Worm (Caenorhabditis elegans) whole organism, mixed stage, embryonic: ENCODE measurements around the gene gop-2.

Source experiments
- cnd-1 ChIP-seq: fragments of 200-800 bp; sonication (Bioruptor generic); optimal IDR thresholded peaks from 2 replicates; lab custom pipeline; 2018; ENCODE audit warnings: mild to moderate bottlenecking, missing genetic modification characterization, missing compliant biosample characterization
- sptf-1 ChIP-seq: sonication (generic microtip); optimal IDR thresholded peaks from 2 replicates; lab custom pipeline; 2017; ENCODE audit warnings: mild to moderate bottlenecking, missing genetic modification characterization, moderate library complexity, missing compliant biosample characterization
- unc-62 ChIP-seq: fragments of 150-350 bp; optimal IDR thresholded peaks from 2 replicates; lab custom pipeline; 2014; ENCODE audit warnings: missing biosample characterization, missing genetic modification reagents, missing genetic modification characterization

DNA sequence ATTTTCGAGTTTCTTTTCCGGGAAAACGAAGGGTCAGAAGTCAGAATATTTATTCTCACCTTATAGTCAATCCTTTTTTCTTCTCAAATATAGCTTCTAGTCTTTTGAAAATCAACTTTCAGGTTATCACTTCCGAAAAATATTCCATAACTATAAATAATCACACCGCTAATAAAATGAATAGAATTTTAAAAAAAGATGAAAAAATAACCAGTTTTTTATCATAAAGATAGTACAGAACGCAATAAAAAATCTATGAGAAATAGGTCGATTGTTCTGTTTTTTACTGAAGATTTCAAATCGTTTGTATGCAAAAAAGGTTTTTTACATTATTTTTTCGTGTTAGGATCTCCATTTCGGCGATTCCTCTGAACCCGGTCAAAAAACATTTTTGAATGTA, 31.4 kb downstream of the gop-2 start:
- TF ChIP-seq cnd-1 (tag; lab: Kevin White, UChicago), result no peak
- no peak for TF ChIP-seq unc-62 (GFP tag; lab: Kevin White, UChicago)
- TF ChIP-seq sptf-1 (tag; lab: Kevin White, UChicago), result no peak
